Worm (Caenorhabditis elegans) whole organism, mixed stage, embryonic: Measurements from ENCODE around the gene eri-9.

Source experiments
- M03D4.4 ChIP-seq: sonication (generic microtip); optimal IDR thresholded peaks from 2 replicates; lab custom pipeline; 2017; ENCODE audit warnings: mild to moderate bottlenecking, missing genetic modification characterization, missing compliant biosample characterization
- blmp-1 ChIP-seq: fragments of 150-350 bp; optimal IDR thresholded peaks from 2 replicates; lab custom pipeline; 2014; ENCODE audit warnings: missing biosample characterization, missing genetic modification characterization
- ces-1 ChIP-seq: fragments of 150-350 bp; optimal IDR thresholded peaks from 2 replicates; lab custom pipeline; 2014; ENCODE audit warnings: missing biosample characterization, missing genetic modification reagents, missing genetic modification characterization
- elt-1 ChIP-seq: sonication (generic microtip); optimal IDR thresholded peaks from 2 replicates; lab custom pipeline; 2017; ENCODE audit warnings: missing genetic modification characterization, mild to moderate bottlenecking, missing compliant biosample characterization, antibody characterized with exemption, moderate library complexity, borderline replicate concordance; ENCODE audit not compliant: insufficient read depth
- elt-3 ChIP-seq: fragments of 150-350 bp; optimal IDR thresholded peaks from 2 replicates; lab custom pipeline; 2014; ENCODE audit warnings: missing biosample characterization, missing genetic modification characterization
- nhr-12 ChIP-seq: fragments of 150-350 bp; optimal IDR thresholded peaks from 2 replicates; lab custom pipeline; 2014; ENCODE audit warnings: missing biosample characterization, missing genetic modification characterization
- unc-39 ChIP-seq: fragments of 150-350 bp; optimal IDR thresholded peaks from 2 replicates; lab custom pipeline; 2014; ENCODE audit warnings: missing biosample characterization, missing genetic modification characterization
- unc-62 ChIP-seq: fragments of 150-350 bp; optimal IDR thresholded peaks from 2 replicates; lab custom pipeline; 2014; ENCODE audit warnings: missing biosample characterization, missing genetic modification reagents, missing genetic modification characterization
- zip-8 ChIP-seq: fragments of 150-350 bp; optimal IDR thresholded peaks from 2 replicates; lab custom pipeline; 2014; ENCODE audit warnings: missing biosample characterization, missing genetic modification characterization

- TF ChIP-seq blmp-1 (tag; lab: Kevin White, UChicago), result no peak
- TF ChIP-seq elt-1 (tag; lab: Kevin White, UChicago), result no peak
- no peak for TF ChIP-seq zip-8 (tag; lab: Kevin White, UChicago)
- TF ChIP-seq nhr-12 (tag; lab: Kevin White, UChicago), result no peak
- no peak for TF ChIP-seq M03D4.4 (tag; lab: Kevin White, UChicago)
- TF ChIP-seq unc-62 (GFP tag; lab: Kevin White, UChicago), result no peak
- TF ChIP-seq unc-39 (tag; lab: Kevin White, UChicago), result no peak
- TF ChIP-seq ces-1 (GFP tag; lab: Kevin White, UChicago), result no peak
- no peak for TF ChIP-seq elt-3 (tag; lab: Kevin White, UChicago)
Measured at ce11 chrIII:4983961-4984360, 51.7 kb downstream of the eri-9 start.
